Worm (Caenorhabditis elegans) whole organism, late embryonic: ENCODE data around the gene stdh-1.

ENCODE experiments used
- C38D4.7 ChIP-seq: fragments of 200-800 bp; sonication (Bioruptor generic); optimal IDR thresholded peaks from 2 replicates; lab custom pipeline; 2018; ENCODE audit warnings: mild to moderate bottlenecking, missing genetic modification characterization, moderate library complexity, missing compliant biosample characterization
- F13H6.1 ChIP-seq: sonication (generic microtip); optimal IDR thresholded peaks from 2 replicates; lab custom pipeline; 2016; ENCODE audit warnings: missing genetic modification characterization, missing compliant biosample characterization
- K02D7.2 ChIP-seq: sonication (generic microtip); optimal IDR thresholded peaks from 2 replicates; lab custom pipeline; 2017; ENCODE audit warnings: mild to moderate bottlenecking, missing genetic modification characterization, missing compliant biosample characterization
- Y22D7AL.16 ChIP-seq: sonication (generic microtip); optimal IDR thresholded peaks from 2 replicates; lab custom pipeline; 2016; ENCODE audit warnings: missing genetic modification characterization, missing compliant biosample characterization
- ceh-19 ChIP-seq: fragments of 200-800 bp; sonication (Bioruptor generic); optimal IDR thresholded peaks from 2 replicates; lab custom pipeline; 2018; ENCODE audit warnings: mild to moderate bottlenecking, missing genetic modification characterization, missing compliant biosample characterization
- ceh-22 ChIP-seq: sonication (generic microtip); optimal IDR thresholded peaks from 2 replicates; lab custom pipeline; 2017; ENCODE audit warnings: missing biosample characterization, missing genetic modification characterization
- ceh-24 ChIP-seq: sonication (generic microtip); optimal IDR thresholded peaks from 2 replicates; lab custom pipeline; 2016; ENCODE audit warnings: mild to moderate bottlenecking, missing genetic modification characterization, missing compliant biosample characterization
- ceh-30 ChIP-seq: fragments of 150-350 bp; optimal IDR thresholded peaks from 2 replicates; lab custom pipeline; 2014; ENCODE audit warnings: missing biosample characterization, missing genetic modification characterization
- ceh-34 ChIP-seq: sonication (generic microtip); optimal IDR thresholded peaks from 2 replicates; lab custom pipeline; 2016; ENCODE audit warnings: mild to moderate bottlenecking, missing genetic modification characterization, missing compliant biosample characterization
- ceh-45 ChIP-seq: fragments of 200-800 bp; sonication (Bioruptor generic); IDR thresholded peaks from 2 replicates; pipeline ENCODE4 v1.3.6; 2022; ENCODE audit warnings: missing genetic modification reagents, missing genetic modification characterization, missing compliant biosample characterization
- ceh-6 ChIP-seq: fragments of 200-800 bp; sonication (Bioruptor generic); optimal IDR thresholded peaks from 2 replicates; lab custom pipeline; 2018; ENCODE audit warnings: mild to moderate bottlenecking, missing genetic modification characterization, missing compliant biosample characterization
- ceh-9 ChIP-seq: sonication (generic microtip); optimal IDR thresholded peaks from 2 replicates; lab custom pipeline; 2016; ENCODE audit warnings: mild to moderate bottlenecking, missing genetic modification characterization, inconsistent platforms, missing compliant biosample characterization
- dve-1 ChIP-seq: sonication (generic microtip); optimal IDR thresholded peaks from 2 replicates; lab custom pipeline; 2017; ENCODE audit warnings: antibody characterized with exemption, mild to moderate bottlenecking, missing genetic modification characterization, missing compliant biosample characterization
- elt-2 ChIP-seq: sonication (generic microtip); optimal IDR thresholded peaks from 2 replicates; lab custom pipeline; 2016; ENCODE audit warnings: missing genetic modification reagents, missing genetic modification characterization, missing compliant biosample characterization
- elt-4 ChIP-seq: sonication (generic microtip); optimal IDR thresholded peaks from 2 replicates; lab custom pipeline; 2016; ENCODE audit warnings: missing genetic modification characterization, missing compliant biosample characterization
- ets-4 ChIP-seq: sonication (generic microtip); optimal IDR thresholded peaks from 2 replicates; lab custom pipeline; 2016; ENCODE audit warnings: missing genetic modification characterization, missing compliant biosample characterization
- fax-1 ChIP-seq: sonication (generic microtip); optimal IDR thresholded peaks from 2 replicates; lab custom pipeline; 2016; ENCODE audit warnings: missing genotype, missing genetic modification characterization, missing compliant biosample characterization
- fkh-6 ChIP-seq: sonication (generic microtip); optimal IDR thresholded peaks from 2 replicates; lab custom pipeline; 2016; ENCODE audit warnings: missing genetic modification characterization, missing compliant biosample characterization
- hlh-13 ChIP-seq: fragments of 200-800 bp; sonication (Bioruptor generic); optimal IDR thresholded peaks from 2 replicates; lab custom pipeline; 2018; ENCODE audit warnings: mild to moderate bottlenecking, missing genetic modification characterization, missing compliant biosample characterization
- hlh-15 ChIP-seq: sonication (generic microtip); optimal IDR thresholded peaks from 2 replicates; lab custom pipeline; 2016; ENCODE audit warnings: missing genetic modification characterization, missing compliant biosample characterization
- hlh-30 ChIP-seq: sonication (generic microtip); optimal IDR thresholded peaks from 2 replicates; lab custom pipeline; 2017; ENCODE audit warnings: antibody characterized with exemption, missing genetic modification characterization, missing compliant biosample characterization; ENCODE audit not compliant: insufficient read depth
- lim-6 ChIP-seq: sonication (generic microtip); optimal IDR thresholded peaks from 2 replicates; lab custom pipeline; 2016; ENCODE audit warnings: missing genetic modification characterization, missing compliant biosample characterization
- madf-2 ChIP-seq: sonication (generic microtip); optimal IDR thresholded peaks from 2 replicates; lab custom pipeline; 2017; ENCODE audit warnings: missing genetic modification characterization, missing compliant biosample characterization
- mec-3 ChIP-seq: sonication (generic microtip); optimal IDR thresholded peaks from 2 replicates; lab custom pipeline; 2016; ENCODE audit warnings: borderline replicate concordance, missing genetic modification characterization, missing compliant biosample characterization
- nfya-1 ChIP-seq: sonication (generic microtip); optimal IDR thresholded peaks from 2 replicates; lab custom pipeline; 2017; ENCODE audit warnings: missing genetic modification characterization, mild to moderate bottlenecking, missing compliant biosample characterization, antibody characterized with exemption, moderate library complexity
- nhr-11 ChIP-seq: fragments of 150-350 bp; optimal IDR thresholded peaks from 2 replicates; lab custom pipeline; 2014; ENCODE audit warnings: missing biosample characterization, missing genetic modification characterization
- nhr-232 ChIP-seq: sonication (generic microtip); optimal IDR thresholded peaks from 2 replicates; lab custom pipeline; 2016; ENCODE audit warnings: missing genetic modification characterization, missing compliant biosample characterization
- npax-4 ChIP-seq: sonication (generic microtip); optimal IDR thresholded peaks from 2 replicates; lab custom pipeline; 2016; ENCODE audit warnings: missing genetic modification characterization, missing compliant biosample characterization
- pat-9 ChIP-seq: fragments of 200-800 bp; sonication (Bioruptor generic); optimal IDR thresholded peaks from 2 replicates; lab custom pipeline; 2018; ENCODE audit warnings: mild to moderate bottlenecking, missing genetic modification characterization, moderate library complexity, missing compliant biosample characterization
- pha-2 ChIP-seq: sonication (generic microtip); optimal IDR thresholded peaks from 2 replicates; lab custom pipeline; 2017; ENCODE audit warnings: mild to moderate bottlenecking, missing genetic modification characterization, missing compliant biosample characterization
- pha-4 ChIP-seq: fragments of 150-350 bp; optimal IDR thresholded peaks from 2 replicates; lab custom pipeline; 2018; ENCODE audit warnings: missing biosample characterization, missing genetic modification reagents, missing genetic modification characterization
- pros-1 ChIP-seq: fragments of 150-350 bp; optimal IDR thresholded peaks from 2 replicates; lab custom pipeline; 2014; ENCODE audit warnings: missing biosample characterization, missing genetic modification reagents, missing genetic modification characterization
- sdc-2 ChIP-seq: sonication (generic microtip); optimal IDR thresholded peaks from 2 replicates; lab custom pipeline; 2016; ENCODE audit warnings: missing genotype, missing genetic modification characterization, missing compliant biosample characterization
- sox-4 ChIP-seq: sonication (generic microtip); optimal IDR thresholded peaks from 2 replicates; lab custom pipeline; 2017; ENCODE audit warnings: mild to moderate bottlenecking, missing genetic modification characterization, inconsistent platforms, missing compliant biosample characterization
- tbx-2 ChIP-seq: sonication (generic microtip); optimal IDR thresholded peaks from 2 replicates; lab custom pipeline; 2016; ENCODE audit warnings: missing genetic modification characterization, missing compliant biosample characterization
- tbx-7 ChIP-seq: sonication (generic microtip); optimal IDR thresholded peaks from 2 replicates; lab custom pipeline; 2016; ENCODE audit warnings: missing genotype, missing genetic modification characterization, missing compliant biosample characterization
- unc-42 ChIP-seq: sonication (generic microtip); optimal IDR thresholded peaks from 2 replicates; lab custom pipeline; 2016; ENCODE audit warnings: missing genotype, missing genetic modification characterization, missing compliant biosample characterization
- unc-55 ChIP-seq: sonication (generic microtip); optimal IDR thresholded peaks from 2 replicates; lab custom pipeline; 2017; ENCODE audit warnings: missing biosample characterization, missing genetic modification reagents, missing genetic modification characterization
- unc-86 ChIP-seq: sonication (generic microtip); optimal IDR thresholded peaks from 2 replicates; lab custom pipeline; 2016; ENCODE audit warnings: missing genetic modification characterization, missing compliant biosample characterization
- zip-5 ChIP-seq: sonication (generic microtip); optimal IDR thresholded peaks from 2 replicates; lab custom pipeline; 2016; ENCODE audit warnings: missing genetic modification characterization, missing compliant biosample characterization
- ztf-16 ChIP-seq: sonication (generic microtip); optimal IDR thresholded peaks from 2 replicates; lab custom pipeline; 2017; ENCODE audit warnings: missing genetic modification characterization, missing compliant biosample characterization

Gene stdh-1

ce11 chrV:13906166-13906565 is at the start of gene stdh-1:
Gene stdh-1, plus strand, starts transcription at chrV:13906492.
- no peak for TF ChIP-seq ceh-45 (GFP tag; lab: Robert Waterston, UW)
- TF ChIP-seq dve-1 (tag; lab: Kevin White, UChicago), result no peak
- no peak for TF ChIP-seq hlh-13 (GFP tag; lab: Kevin White, UChicago)
- peak; percentile 86 for TF ChIP-seq unc-42 (tag; lab: Kevin White, UChicago)
- TF ChIP-seq, all 69 proteins: peak for 1

DNA sequence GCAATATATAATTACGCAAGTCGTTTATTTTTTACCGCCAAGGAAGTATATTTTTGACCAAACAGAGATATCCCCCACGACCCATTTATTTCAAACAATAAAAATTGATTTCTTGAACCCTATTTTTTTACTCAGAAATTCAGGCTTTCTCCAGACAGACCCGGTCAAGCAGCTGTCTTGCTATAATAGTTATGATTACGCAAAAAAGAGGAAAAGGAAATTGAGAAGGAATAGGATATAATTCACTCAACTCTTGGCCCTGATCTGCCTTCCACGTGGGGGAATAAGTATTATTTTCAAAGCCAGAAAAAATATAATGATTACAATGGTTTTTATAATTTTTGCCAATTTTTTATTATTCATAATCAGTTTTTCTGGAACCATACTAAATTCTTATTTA is 49.2 kb upstream of the stdh-1 start, which contains the start of gene srx-136:
TSS of gene srx-136 (plus strand) at position 301 of the 400 bp plus-strand sequence.
- TF ChIP-seq ceh-34, result no peak
- TF ChIP-seq F13H6.1, result no peak
- no peak for TF ChIP-seq pros-1 (tag; lab: Kevin White, UChicago)
- TF ChIP-seq nfya-1, result no peak

ce11 chrV:13858906-13859305 is 47.4 kb upstream of the stdh-1 start, which contains the start of gene srx-135:
Gene srx-135, plus strand, starts transcription at chrV:13859206.
- TF ChIP-seq tbx-2 (tag; lab: Kevin White, UChicago) (no peak), mec-3 (tag; lab: Kevin White, UChicago) (no peak), ceh-19 (GFP tag; lab: Kevin White, UChicago) (no peak), pat-9 (no peak), ceh-6 (GFP tag; lab: Kevin White, UChicago) (no peak), sox-4 (tag; lab: Kevin White, UChicago) (no peak), elt-4 (no peak), F13H6.1 (no peak), madf-2 (tag; lab: Kevin White, UChicago) (no peak), fkh-6 (tag; lab: Kevin White, UChicago) (no peak), ceh-24 (tag; lab: Kevin White, UChicago) (no peak), nhr-232 (tag; lab: Kevin White, UChicago) (no peak), pros-1 (tag; lab: Kevin White, UChicago) (no peak), nhr-11 (tag; lab: Kevin White, UChicago) (no peak), ceh-9 (tag; lab: Kevin White, UChicago) (no peak), elt-2 (tag; lab: Kevin White, UChicago) (no peak), fax-1 (tag; lab: Kevin White, UChicago) (no peak), Y22D7AL.16 (tag; lab: Kevin White, UChicago) (no peak), ets-4 (tag; lab: Kevin White, UChicago) (no peak)

DNA sequence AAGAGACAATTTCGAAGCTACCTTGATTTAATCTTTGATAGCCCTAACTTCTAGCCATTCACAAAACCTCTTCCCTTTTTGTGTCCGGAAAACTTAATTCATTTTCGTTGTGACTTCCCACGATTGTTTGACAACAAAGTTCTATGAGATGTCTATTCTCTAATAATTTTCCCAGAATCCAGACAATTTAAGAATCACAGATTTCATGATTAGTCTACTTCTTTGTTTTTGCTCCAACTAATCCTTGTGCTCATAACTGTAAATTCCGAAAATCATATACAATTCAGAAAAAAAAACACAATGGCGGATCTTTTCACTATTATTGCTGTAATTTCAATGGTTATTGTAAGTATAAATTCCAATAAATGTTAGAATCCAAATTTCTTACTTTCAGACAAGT is 43.8 kb upstream of the stdh-1 start, which contains the start of gene srx-137:
TSS of gene srx-137 (plus strand) at position 301 of the 400 bp plus-strand sequence.
- TF ChIP-seq zip-5 (tag; lab: Kevin White, UChicago) (no peak), ceh-30 (tag; lab: Kevin White, UChicago) (no peak), npax-4 (tag; lab: Kevin White, UChicago) (no peak), madf-2 (tag; lab: Kevin White, UChicago) (no peak), sdc-2 (tag; lab: Kevin White, UChicago) (no peak)

DNA sequence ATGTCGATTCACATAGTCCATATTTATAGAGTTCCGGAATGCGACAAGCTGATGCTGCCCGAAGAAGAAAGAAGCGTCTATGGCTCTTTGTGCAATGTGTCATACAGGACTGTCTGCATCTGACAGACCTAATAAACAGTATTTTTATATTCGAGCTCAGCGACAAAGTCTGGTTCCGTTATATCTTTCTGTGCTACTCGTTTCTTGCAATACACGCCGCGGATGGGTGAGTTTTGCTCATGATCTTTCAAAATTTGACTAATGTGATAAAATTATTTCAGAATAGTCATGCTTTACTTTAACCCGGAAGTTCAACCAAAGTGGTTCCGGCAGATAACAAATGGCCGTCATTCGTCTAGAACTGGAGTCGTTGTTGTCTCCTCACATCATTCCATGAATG is 42.6 kb upstream of the stdh-1 start:
- no peak for TF ChIP-seq ceh-22 (tag; lab: Kevin White, UChicago)
- no peak for TF ChIP-seq unc-55
- TF ChIP-seq tbx-2 (tag; lab: Kevin White, UChicago), result no peak
- no peak for TF ChIP-seq hlh-15 (tag; lab: Kevin White, UChicago)
- no peak for TF ChIP-seq ceh-45 (GFP tag; lab: Robert Waterston, UW)
- TF ChIP-seq ceh-34, result no peak
- no peak for TF ChIP-seq tbx-7 (tag; lab: Kevin White, UChicago)
- TF ChIP-seq lim-6 (tag; lab: Kevin White, UChicago), result no peak
- TF ChIP-seq pha-2, result no peak
- no peak for TF ChIP-seq pros-1 (tag; lab: Kevin White, UChicago)
- no peak for TF ChIP-seq unc-86
- no peak for TF ChIP-seq mec-3 (tag; lab: Kevin White, UChicago)
- no peak for TF ChIP-seq ztf-16
- TF ChIP-seq C38D4.7, result no peak
- TF ChIP-seq ceh-6 (GFP tag; lab: Kevin White, UChicago), result no peak
- no peak for TF ChIP-seq pha-4 (tag; lab: Kevin White, UChicago)
- TF ChIP-seq elt-2 (tag; lab: Kevin White, UChicago), result no peak
- no peak for TF ChIP-seq madf-2 (tag; lab: Kevin White, UChicago)
- no peak for TF ChIP-seq hlh-30 (tag; lab: Kevin White, UChicago)
- no peak for TF ChIP-seq K02D7.2
- TF ChIP-seq, all 69 proteins: peak for 0
